Worm (Caenorhabditis elegans) whole organism, late embryonic: Measurements from ENCODE around the gene C24A8.6.

Experiments used
- C08G9.2 ChIP-seq: sonication (generic microtip); optimal IDR thresholded peaks from 2 replicates; lab custom pipeline; 2016; ENCODE audit warnings: mild to moderate bottlenecking, missing genetic modification characterization, moderate library complexity, missing compliant biosample characterization
- C38D4.7 ChIP-seq: fragments of 200-800 bp; sonication (Bioruptor generic); optimal IDR thresholded peaks from 2 replicates; lab custom pipeline; 2018; ENCODE audit warnings: mild to moderate bottlenecking, missing genetic modification characterization, moderate library complexity, missing compliant biosample characterization
- F13H6.1 ChIP-seq: sonication (generic microtip); optimal IDR thresholded peaks from 2 replicates; lab custom pipeline; 2016; ENCODE audit warnings: missing genetic modification characterization, missing compliant biosample characterization
- K02D7.2 ChIP-seq: sonication (generic microtip); optimal IDR thresholded peaks from 2 replicates; lab custom pipeline; 2017; ENCODE audit warnings: mild to moderate bottlenecking, missing genetic modification characterization, missing compliant biosample characterization
- T23F11.4 ChIP-seq: fragments of 200-800 bp; sonication (Bioruptor generic); optimal IDR thresholded peaks from 2 replicates; lab custom pipeline; 2018; ENCODE audit warnings: mild to moderate bottlenecking, missing genetic modification characterization, missing compliant biosample characterization
- Y22D7AL.16 ChIP-seq: sonication (generic microtip); optimal IDR thresholded peaks from 2 replicates; lab custom pipeline; 2016; ENCODE audit warnings: missing genetic modification characterization, missing compliant biosample characterization
- ama-1 ChIP-seq: fragments of 150-350 bp; optimal IDR thresholded peaks from 2 replicates; lab custom pipeline; 2014
- ceh-14 ChIP-seq: sonication (generic microtip); optimal IDR thresholded peaks from 2 replicates; lab custom pipeline; 2016; ENCODE audit warnings: missing genotype, missing genetic modification characterization, missing compliant biosample characterization
- ceh-19 ChIP-seq: fragments of 200-800 bp; sonication (Bioruptor generic); optimal IDR thresholded peaks from 2 replicates; lab custom pipeline; 2018; ENCODE audit warnings: mild to moderate bottlenecking, missing genetic modification characterization, missing compliant biosample characterization
- ceh-2 ChIP-seq: sonication (generic microtip); optimal IDR thresholded peaks from 2 replicates; lab custom pipeline; 2016; ENCODE audit warnings: missing genotype, missing genetic modification characterization, missing compliant biosample characterization
- ceh-24 ChIP-seq: sonication (generic microtip); optimal IDR thresholded peaks from 2 replicates; lab custom pipeline; 2016; ENCODE audit warnings: mild to moderate bottlenecking, missing genetic modification characterization, missing compliant biosample characterization
- ceh-31 ChIP-seq: sonication (generic microtip); optimal IDR thresholded peaks from 2 replicates; lab custom pipeline; 2016; ENCODE audit warnings: missing genetic modification characterization, missing compliant biosample characterization
- ceh-34 ChIP-seq: sonication (generic microtip); optimal IDR thresholded peaks from 2 replicates; lab custom pipeline; 2016; ENCODE audit warnings: mild to moderate bottlenecking, missing genetic modification characterization, missing compliant biosample characterization
- ceh-45 ChIP-seq: fragments of 200-800 bp; sonication (Bioruptor generic); IDR thresholded peaks from 2 replicates; pipeline ENCODE4 v1.3.6; 2022; ENCODE audit warnings: missing genetic modification reagents, missing genetic modification characterization, missing compliant biosample characterization
- dmd-4 ChIP-seq: sonication (generic microtip); optimal IDR thresholded peaks from 2 replicates; lab custom pipeline; 2016; ENCODE audit warnings: borderline replicate concordance, missing genetic modification characterization, missing compliant biosample characterization
- ets-4 ChIP-seq: sonication (generic microtip); optimal IDR thresholded peaks from 2 replicates; lab custom pipeline; 2016; ENCODE audit warnings: missing genetic modification characterization, missing compliant biosample characterization
- eyg-1 ChIP-seq: sonication (generic microtip); optimal IDR thresholded peaks from 2 replicates; lab custom pipeline; 2016; ENCODE audit warnings: missing genotype, missing genetic modification characterization, missing compliant biosample characterization
- fax-1 ChIP-seq: sonication (generic microtip); optimal IDR thresholded peaks from 2 replicates; lab custom pipeline; 2016; ENCODE audit warnings: missing genotype, missing genetic modification characterization, missing compliant biosample characterization
- fkh-6 ChIP-seq: sonication (generic microtip); optimal IDR thresholded peaks from 2 replicates; lab custom pipeline; 2016; ENCODE audit warnings: missing genetic modification characterization, missing compliant biosample characterization
- hlh-15 ChIP-seq: sonication (generic microtip); optimal IDR thresholded peaks from 2 replicates; lab custom pipeline; 2016; ENCODE audit warnings: missing genetic modification characterization, missing compliant biosample characterization
- hlh-30 ChIP-seq: sonication (generic microtip); optimal IDR thresholded peaks from 2 replicates; lab custom pipeline; 2017; ENCODE audit warnings: antibody characterized with exemption, missing genetic modification characterization, missing compliant biosample characterization; ENCODE audit not compliant: insufficient read depth
- lim-6 ChIP-seq: sonication (generic microtip); optimal IDR thresholded peaks from 2 replicates; lab custom pipeline; 2016; ENCODE audit warnings: missing genetic modification characterization, missing compliant biosample characterization
- lin-11 ChIP-seq: fragments of 200-800 bp; sonication (Bioruptor generic); optimal IDR thresholded peaks from 2 replicates; lab custom pipeline; 2018; ENCODE audit warnings: mild to moderate bottlenecking, missing genetic modification characterization, missing compliant biosample characterization
- npax-4 ChIP-seq: sonication (generic microtip); optimal IDR thresholded peaks from 2 replicates; lab custom pipeline; 2016; ENCODE audit warnings: missing genetic modification characterization, missing compliant biosample characterization
- odd-2 ChIP-seq: sonication (generic microtip); optimal IDR thresholded peaks from 2 replicates; lab custom pipeline; 2017; ENCODE audit warnings: antibody characterized with exemption, mild to moderate bottlenecking, missing genetic modification characterization, missing compliant biosample characterization
- pag-3 ChIP-seq: sonication (generic microtip); optimal IDR thresholded peaks from 2 replicates; lab custom pipeline; 2016; ENCODE audit warnings: missing compliant biosample characterization, missing genetic modification characterization, borderline replicate concordance
- pat-9 ChIP-seq: fragments of 200-800 bp; sonication (Bioruptor generic); optimal IDR thresholded peaks from 2 replicates; lab custom pipeline; 2018; ENCODE audit warnings: mild to moderate bottlenecking, missing genetic modification characterization, moderate library complexity, missing compliant biosample characterization
- pax-1 ChIP-seq: fragments of 150-350 bp; optimal IDR thresholded peaks from 2 replicates; lab custom pipeline; 2014; ENCODE audit warnings: missing biosample characterization, missing genetic modification characterization
- pha-4 ChIP-seq: fragments of 150-350 bp; optimal IDR thresholded peaks from 2 replicates; lab custom pipeline; 2018; ENCODE audit warnings: missing biosample characterization, missing genetic modification reagents, missing genetic modification characterization
- ref-2 ChIP-seq: sonication (generic microtip); optimal IDR thresholded peaks from 2 replicates; lab custom pipeline; 2016; ENCODE audit warnings: missing genetic modification characterization, missing compliant biosample characterization
- sox-2 ChIP-seq: fragments of 200-800 bp; sonication (Bioruptor generic); IDR thresholded peaks from 2 replicates; pipeline ENCODE4 v1.3.6; 2022; ENCODE audit warnings: missing genetic modification reagents, missing genetic modification characterization, missing compliant biosample characterization
- syd-9 ChIP-seq: sonication (generic microtip); optimal IDR thresholded peaks from 2 replicates; lab custom pipeline; 2016; ENCODE audit warnings: mild to moderate bottlenecking, missing genetic modification characterization, moderate library complexity, missing compliant biosample characterization
- tbx-2 ChIP-seq: sonication (generic microtip); optimal IDR thresholded peaks from 2 replicates; lab custom pipeline; 2016; ENCODE audit warnings: missing genetic modification characterization, missing compliant biosample characterization
- tbx-7 ChIP-seq: sonication (generic microtip); optimal IDR thresholded peaks from 2 replicates; lab custom pipeline; 2016; ENCODE audit warnings: missing genotype, missing genetic modification characterization, missing compliant biosample characterization
- unc-42 ChIP-seq: sonication (generic microtip); optimal IDR thresholded peaks from 2 replicates; lab custom pipeline; 2016; ENCODE audit warnings: missing genotype, missing genetic modification characterization, missing compliant biosample characterization
- unc-55 ChIP-seq: sonication (generic microtip); optimal IDR thresholded peaks from 2 replicates; lab custom pipeline; 2017; ENCODE audit warnings: missing biosample characterization, missing genetic modification reagents, missing genetic modification characterization
- unc-86 ChIP-seq: sonication (generic microtip); optimal IDR thresholded peaks from 2 replicates; lab custom pipeline; 2016; ENCODE audit warnings: missing genetic modification characterization, missing compliant biosample characterization
- zip-5 ChIP-seq: sonication (generic microtip); optimal IDR thresholded peaks from 2 replicates; lab custom pipeline; 2016; ENCODE audit warnings: missing genetic modification characterization, missing compliant biosample characterization
- ztf-16 ChIP-seq: sonication (generic microtip); optimal IDR thresholded peaks from 2 replicates; lab custom pipeline; 2017; ENCODE audit warnings: missing genetic modification characterization, missing compliant biosample characterization

The C24A8.6 gene

ce11 chrX:4371413-4371812, 39.2 kb upstream of the C24A8.6 start, which contains the start of gene R160.13:
R160.13 (minus strand) TSS chrX:4371513.
- TF ChIP-seq odd-2 (tag; lab: Kevin White, UChicago) (no peak), ets-4 (no peak), pha-4 (no peak), T23F11.4 (GFP tag; lab: Kevin White, UChicago) (no peak), dmd-4 (tag; lab: Kevin White, UChicago) (no peak), ama-1 (lab: Kevin White, UChicago) (no peak), hlh-15 (tag; lab: Kevin White, UChicago) (no peak), C38D4.7 (GFP tag; lab: Kevin White, UChicago) (no peak), pat-9 (no peak), ceh-45 (GFP tag; lab: Robert Waterston, UW) (no peak), npax-4 (tag; lab: Kevin White, UChicago) (no peak), K02D7.2 (tag; lab: Kevin White, UChicago) (no peak), ceh-34 (tag; lab: Kevin White, UChicago) (no peak), ceh-14 (no peak), unc-42 (tag; lab: Kevin White, UChicago) (no peak)

- TF ChIP-seq pag-3 (tag; lab: Kevin White, UChicago): no peak
- TF ChIP-seq ceh-24 (tag; lab: Kevin White, UChicago): no peak
- TF ChIP-seq unc-42 (tag; lab: Kevin White, UChicago): no peak
- no peak for TF ChIP-seq fax-1 (tag; lab: Kevin White, UChicago)
- no peak for TF ChIP-seq pax-1 (tag; lab: Kevin White, UChicago)
- no peak for TF ChIP-seq unc-86 (tag; lab: Kevin White, UChicago)
- TF ChIP-seq pha-4: no peak
- TF ChIP-seq hlh-30 (tag; lab: Kevin White, UChicago): no peak
Observed at ce11 chrX:4370756-4371155, 38.6 kb upstream of the C24A8.6 start, which contains the start of gene R160.5. R160.5 (minus strand) TSS chrX:4370856.

ce11 chrX:4368800-4369199, 36.6 kb upstream of the C24A8.6 start, which contains the start of gene R160.4:
R160.4 (minus strand) TSS chrX:4368900.
- no peak for TF ChIP-seq hlh-15 (tag; lab: Kevin White, UChicago)

ce11 chrX:4367414-4367813, 35.2 kb upstream of the C24A8.6 start, which contains the start of gene R160.10:
R160.10 (minus strand) TSS chrX:4367514.
- TF ChIP-seq tbx-2 (tag; lab: Kevin White, UChicago) (no peak), zip-5 (tag; lab: Kevin White, UChicago) (no peak), sox-2 (no peak)

ce11 chrX:4366231-4366630, 34.0 kb upstream of the C24A8.6 start, which contains the start of gene R160.3:
R160.3 (minus strand) TSS chrX:4366331.
- TF ChIP-seq ceh-31 (tag; lab: Kevin White, UChicago) (no peak), pax-1 (tag; lab: Kevin White, UChicago) (no peak), eyg-1 (tag; lab: Kevin White, UChicago) (no peak), tbx-7 (tag; lab: Kevin White, UChicago) (no peak), ceh-45 (GFP tag; lab: Robert Waterston, UW) (no peak), lim-6 (no peak), ref-2 (tag; lab: Kevin White, UChicago) (no peak), zip-5 (tag; lab: Kevin White, UChicago) (no peak), hlh-30 (tag; lab: Kevin White, UChicago) (no peak), syd-9 (tag; lab: Kevin White, UChicago) (no peak), unc-86 (tag; lab: Kevin White, UChicago) (no peak), ceh-19 (GFP tag; lab: Kevin White, UChicago) (no peak)
- TF ChIP-seq, all 69 proteins: peak for 0

- no peak for TF ChIP-seq Y22D7AL.16 (tag; lab: Kevin White, UChicago)
- no peak for TF ChIP-seq ceh-2
- TF ChIP-seq ref-2 (tag; lab: Kevin White, UChicago): no peak
- TF ChIP-seq unc-55 (GFP tag; lab: Kevin White, UChicago): no peak
- no peak for TF ChIP-seq fkh-6 (tag; lab: Kevin White, UChicago)
- no peak for TF ChIP-seq hlh-30 (tag; lab: Kevin White, UChicago)
- TF ChIP-seq lin-11 (tag; lab: Kevin White, UChicago): no peak
- no peak for TF ChIP-seq F13H6.1 (tag; lab: Kevin White, UChicago)
- TF ChIP-seq T23F11.4 (GFP tag; lab: Kevin White, UChicago): no peak
- no peak for TF ChIP-seq C08G9.2
- TF ChIP-seq ceh-34 (tag; lab: Kevin White, UChicago): no peak
- TF ChIP-seq ama-1 (lab: Kevin White, UChicago): no peak
- no peak for TF ChIP-seq ztf-16
- no peak for TF ChIP-seq ceh-24 (tag; lab: Kevin White, UChicago)
Observed at ce11 chrX:4364877-4365276, 32.7 kb upstream of the C24A8.6 start, which contains the start of gene F14H12.8. F14H12.8 (minus strand) TSS chrX:4364977.
